Fruit fly (Drosophila melanogaster) whole organism, embryonic: ENCODE measurements around the gene Pcyt1.

Experiments used
- ATbp ChIP-seq: fragments of 200-800 bp; sonication (Bioruptor generic); optimal IDR thresholded peaks from 2 replicates; lab custom pipeline; 2017; ENCODE audit warnings: missing biosample characterization, mild to moderate bottlenecking, missing genetic modification characterization, missing genetic modification reagents
- Atf3 ChIP-seq: fragments of 200-800 bp; sonication (Bioruptor generic); optimal IDR thresholded peaks from 3 replicates; lab custom pipeline; 2016; ENCODE audit warnings: missing biosample characterization, missing genetic modification characterization
- Awh ChIP-seq: fragments of 200-800 bp; sonication (Bioruptor generic); IDR thresholded peaks from 2 replicates; pipeline ENCODE4, ENCODE4 v1.3.6; 2022; ENCODE audit warnings: missing biosample characterization, missing genetic modification characterization
- BEAF-32 ChIP-seq: fragments of 200-800 bp; sonication (Bioruptor generic); optimal IDR thresholded peaks from 3 replicates; lab custom pipeline; 2017; ENCODE audit warnings: missing biosample characterization, missing genetic modification characterization, mild to moderate bottlenecking, moderate library complexity, missing genetic modification reagents
- Blimp-1 ChIP-seq: fragments of 200-800 bp; sonication (Bioruptor generic); optimal IDR thresholded peaks from 3 replicates; lab custom pipeline; 2018; ENCODE audit warnings: missing biosample characterization, missing genetic modification characterization, mild to moderate bottlenecking, moderate library complexity, missing genetic modification reagents
- CG10543 ChIP-seq: fragments of 200-800 bp; sonication (Bioruptor generic); optimal IDR thresholded peaks from 3 replicates; lab custom pipeline; 2017; ENCODE audit warnings: missing biosample characterization, mild to moderate bottlenecking, missing genetic modification characterization, moderate library complexity
- CG10565 ChIP-seq: fragments of 200-800 bp; sonication (Bioruptor generic); optimal IDR thresholded peaks from 3 replicates; lab custom pipeline; 2016; ENCODE audit warnings: missing biosample characterization, mild to moderate bottlenecking, missing genetic modification characterization
- CG12236 ChIP-seq: fragments of 200-800 bp; sonication (Bioruptor generic); optimal IDR thresholded peaks from 2 replicates; lab custom pipeline; 2016; ENCODE audit warnings: missing biosample characterization, missing genetic modification characterization
- CG12744 ChIP-seq: fragments of 200-800 bp; sonication (Bioruptor generic); optimal IDR thresholded peaks from 2 replicates; lab custom pipeline; 2016; ENCODE audit warnings: missing biosample characterization, missing genetic modification characterization
- CG13894 ChIP-seq: fragments of 200-800 bp; sonication (Bioruptor generic); optimal IDR thresholded peaks from 3 replicates; lab custom pipeline; 2018; ENCODE audit warnings: missing biosample characterization, mild to moderate bottlenecking, missing genetic modification characterization, moderate library complexity
- CG15514 ChIP-seq: fragments of 200-800 bp; sonication (Bioruptor generic); optimal IDR thresholded peaks from 3 replicates; lab custom pipeline; 2017; ENCODE audit warnings: missing biosample characterization, missing genetic modification characterization, mild to moderate bottlenecking, moderate library complexity, missing genetic modification reagents
- CG17829 ChIP-seq: fragments of 200-800 bp; optimal IDR thresholded peaks from 2 replicates; lab custom pipeline; 2019; ENCODE audit warnings: missing biosample characterization, mild to moderate bottlenecking, missing genetic modification characterization, moderate library complexity
- CG2120 ChIP-seq: fragments of 200-800 bp; sonication (Bioruptor generic); optimal IDR thresholded peaks from 3 replicates; lab custom pipeline; 2016; ENCODE audit warnings: missing biosample characterization, missing genetic modification characterization
- CG34376 ChIP-seq: fragments of 200-800 bp; sonication (Bioruptor generic); optimal IDR thresholded peaks from 2 replicates; lab custom pipeline; 2018; ENCODE audit warnings: missing biosample characterization, mild to moderate bottlenecking, missing genetic modification characterization
- CG3995 ChIP-seq: fragments of 200-800 bp; sonication (Bioruptor generic); optimal IDR thresholded peaks from 3 replicates; lab custom pipeline; 2016; ENCODE audit warnings: missing biosample characterization, missing genetic modification characterization
- CG4424 ChIP-seq: fragments of 200-800 bp; sonication (Bioruptor generic); optimal IDR thresholded peaks from 3 replicates; lab custom pipeline; 2016; ENCODE audit warnings: missing biosample characterization, missing genetic modification characterization
- CG4820 ChIP-seq: fragments of 200-800 bp; sonication (Bioruptor generic); optimal IDR thresholded peaks from 3 replicates; lab custom pipeline; 2016; ENCODE audit warnings: missing biosample characterization, missing genetic modification characterization
- CG6272 ChIP-seq: fragments of 200-800 bp; sonication (Bioruptor generic); IDR thresholded peaks from 2 replicates; pipeline ENCODE4 v1.3.6; 2022; ENCODE audit warnings: missing biosample characterization, missing genetic modification characterization
- CG7357 ChIP-seq: fragments of 200-800 bp; sonication (Bioruptor generic); IDR thresholded peaks from 3 replicates; pipeline ENCODE4 v1.3.6; 2022; ENCODE audit warnings: missing biosample characterization, missing genetic modification characterization
- CG7372 ChIP-seq: fragments of 200-800 bp; sonication (Bioruptor generic); IDR thresholded peaks from 2 replicates; pipeline ENCODE4 v1.3.6; 2022; ENCODE audit warnings: missing biosample characterization, missing genetic modification characterization
- Chrac-16 ChIP-seq: fragments of 200-800 bp; sonication (Bioruptor generic); optimal IDR thresholded peaks from 3 replicates; lab custom pipeline; 2016; ENCODE audit warnings: missing biosample characterization, missing genetic modification characterization
- Dll ChIP-seq: fragments of 200-800 bp; sonication (Bioruptor generic); IDR thresholded peaks from 4 replicates; pipeline ENCODE4 v1.3.6; 2022; ENCODE audit warnings: missing biosample characterization, missing genetic modification characterization; ENCODE audit not compliant: partially characterized antibody
- E2f1 ChIP-seq: fragments of 200-800 bp; sonication (Bioruptor generic); IDR thresholded peaks from 2 replicates; pipeline ENCODE4 v1.3.6; 2022; ENCODE audit warnings: missing biosample characterization, missing genetic modification characterization
- Eip74EF ChIP-seq, 2 experiments: fragments of 200-800 bp in 1 of 2; fragments of >200 bp in 1 of 2; sonication (Bioruptor generic) in 1 of 2; optimal IDR thresholded peaks; 2 replicates each; lab custom pipeline; 2017 to 2019; ENCODE audit warnings: missing biosample characterization in 2 of 2, missing genetic modification characterization in 2 of 2, mild to moderate bottlenecking in 1 of 2, moderate library complexity in 1 of 2
- H2.0 ChIP-seq: fragments of 200-800 bp; sonication (Bioruptor generic); IDR thresholded peaks from 2 replicates; pipeline ENCODE4 v1.3.6; 2022; ENCODE audit warnings: missing biosample characterization, missing genetic modification characterization
- Hand ChIP-seq: fragments of 200-800 bp; sonication (Bioruptor generic); optimal IDR thresholded peaks from 2 replicates; lab custom pipeline; 2017; ENCODE audit warnings: mild to moderate bottlenecking, missing biosample characterization, missing genetic modification reagents, missing genetic modification characterization
- Lpt ChIP-seq: fragments of >200 bp; optimal IDR thresholded peaks from 2 replicates; lab custom pipeline; 2018; ENCODE audit warnings: missing biosample characterization, missing genetic modification characterization
- Mrtf ChIP-seq: fragments of 200-800 bp; sonication (Bioruptor generic); IDR thresholded peaks from 3 replicates; pipeline ENCODE4 v1.3.6; 2022; ENCODE audit warnings: missing biosample characterization, missing genetic modification characterization
- Sin3A ChIP-seq: fragments of >200 bp; optimal IDR thresholded peaks from 2 replicates; lab custom pipeline; 2018
- aop ChIP-seq: fragments of 200-800 bp; sonication (Bioruptor generic); IDR thresholded peaks from 2 replicates; pipeline ENCODE4 v1.3.6; 2022; ENCODE audit warnings: missing biosample characterization, missing genetic modification characterization
- bsh ChIP-seq, 2 experiments: fragments of 200-800 bp; sonication (Bioruptor generic); optimal IDR thresholded peaks; 2 replicates each; lab custom pipeline; 2017 to 2018; ENCODE audit warnings: mild to moderate bottlenecking in 2 of 2, missing biosample characterization in 2 of 2, missing genetic modification characterization in 2 of 2, moderate library complexity in 1 of 2
- btn ChIP-seq: fragments of 200-800 bp; sonication (Bioruptor generic); optimal IDR thresholded peaks from 2 replicates; lab custom pipeline; 2016; ENCODE audit warnings: missing biosample characterization, missing genetic modification characterization
- chif ChIP-seq, 2 experiments: fragments of 200-800 bp; sonication (Bioruptor generic); optimal IDR thresholded peaks; 3 replicates each; lab custom pipeline; 2016; ENCODE audit warnings: missing biosample characterization in 2 of 2, missing genetic modification characterization in 2 of 2
- crol ChIP-seq: fragments of 200-800 bp; sonication (Bioruptor generic); IDR thresholded peaks from 2 replicates; pipeline ENCODE4 v1.3.6; 2022; ENCODE audit warnings: missing biosample characterization, missing genetic modification characterization
- ems ChIP-seq: fragments of 200-800 bp; sonication (Bioruptor generic); optimal IDR thresholded peaks from 3 replicates; lab custom pipeline; 2016; ENCODE audit warnings: missing biosample characterization, missing genetic modification characterization
- gt ChIP-seq: fragments of 200-800 bp; sonication (Bioruptor generic); IDR thresholded peaks from 2 replicates; pipeline ENCODE4 v1.3.6; 2022; ENCODE audit warnings: missing biosample characterization, missing genetic modification characterization
- hb ChIP-seq: fragments of 200-800 bp; sonication (Bioruptor generic); IDR thresholded peaks from 3 replicates; pipeline ENCODE4 v1.3.6; 2022; ENCODE audit warnings: missing biosample characterization, missing genetic modification characterization; ENCODE audit not compliant: partially characterized antibody
- hkb ChIP-seq, 2 experiments: fragments of 200-800 bp in 1 of 2; fragments of >200 bp in 1 of 2; sonication (Bioruptor generic) in 1 of 2; IDR thresholded peaks in 1 of 2; optimal IDR thresholded peaks in 1 of 2; 2 replicates each; pipeline versions ENCODE4 v1.3.6 to Lab custom; 2017 to 2022; ENCODE audit warnings: missing biosample characterization in 1 of 2, missing genetic modification characterization in 1 of 2
- jigr1 ChIP-seq: fragments of 200-800 bp; sonication (Bioruptor generic); IDR thresholded peaks from 3 replicates; pipeline ENCODE4 v1.3.6; 2022; ENCODE audit warnings: missing biosample characterization, missing genetic modification characterization
- kay ChIP-seq: fragments of 200-800 bp; sonication (Bioruptor generic); optimal IDR thresholded peaks from 2 replicates; lab custom pipeline; 2016; ENCODE audit warnings: missing biosample characterization, missing genetic modification characterization
- lmd ChIP-seq: fragments of 200-800 bp; sonication (Bioruptor generic); IDR thresholded peaks from 2 replicates; pipeline ENCODE4 v1.3.6; 2022; ENCODE audit warnings: missing biosample characterization, missing genetic modification characterization
- nom ChIP-seq: fragments of 200-800 bp; sonication (Bioruptor generic); optimal IDR thresholded peaks from 2 replicates; lab custom pipeline; 2017; ENCODE audit warnings: missing biosample characterization, missing genetic modification characterization, mild to moderate bottlenecking, moderate library complexity, missing genetic modification reagents
- run ChIP-seq: fragments of 200-800 bp; sonication (Bioruptor generic); optimal IDR thresholded peaks from 3 replicates; lab custom pipeline; 2018; ENCODE audit warnings: missing biosample characterization, mild to moderate bottlenecking, missing genetic modification characterization
- salm ChIP-seq: fragments of 200-800 bp; sonication (Bioruptor generic); optimal IDR thresholded peaks from 2 replicates; lab custom pipeline; 2018; ENCODE audit warnings: missing biosample characterization, mild to moderate bottlenecking, missing genetic modification characterization
- sima ChIP-seq: fragments of 200-800 bp; sonication (Bioruptor generic); optimal IDR thresholded peaks from 2 replicates; lab custom pipeline; 2016; ENCODE audit warnings: missing biosample characterization, missing genetic modification characterization
- so ChIP-seq: fragments of 200-800 bp; sonication (Bioruptor generic); IDR thresholded peaks from 3 replicates; pipeline ENCODE4 v1.3.6; 2022; ENCODE audit warnings: missing biosample characterization, missing genetic modification characterization
- toy ChIP-seq: fragments of 200-800 bp; sonication (Bioruptor generic); IDR thresholded peaks from 2 replicates; pipeline ENCODE4 v1.3.6; 2022; ENCODE audit warnings: missing biosample characterization, missing genetic modification characterization
- trem ChIP-seq: fragments of 200-800 bp; optimal IDR thresholded peaks from 3 replicates; lab custom pipeline; 2019; ENCODE audit warnings: missing biosample characterization, mild to moderate bottlenecking, missing genetic modification characterization, moderate library complexity
- tx ChIP-seq: fragments of 200-800 bp; sonication (Bioruptor generic); optimal IDR thresholded peaks from 2 replicates; lab custom pipeline; 2016; ENCODE audit warnings: missing biosample characterization, missing genetic modification characterization

The Pcyt1 gene

dm6 chr3L:1515820-1516540, 29.9 kb upstream of the Pcyt1 start (continued):
- TF ChIP-seq hkb (optimal IDR thresholded peaks at IDR 0.05; lab: Kevin White, UChicago) (no peak), hkb (GFP tag; IDR thresholded peaks at IDR 0.05; lab: Robert Waterston, UW) (peak; percentile 69), chif (GFP tag; optimal IDR thresholded peaks at IDR 0.05; lab: Kevin White, UChicago) (peak; percentile 63 to 84), CG4424 (peak; percentile 74), CG2120 (peak; percentile 64), run (tag; lab: Kevin White, UChicago) (peak; percentile 32), CG34376 (no peak), ATbp (GFP tag; lab: Kevin White, UChicago) (peak; percentile 83), salm (tag; lab: Kevin White, UChicago) (peak; percentile 55), jigr1 (0 out of 3 replicates have a peak, but pooled peaks have one; percentile 37), Dll (GFP tag; lab: Robert Waterston, UW) (no peak), Sin3A (no peak), CG6272 (peak; percentile 51), Blimp-1 (GFP tag; lab: Kevin White, UChicago) (peak; percentile 78), Mrtf (GFP tag; lab: Robert Waterston, UW) (peak; percentile 46; the same call in 1 of the 3 replicates), kay (GFP tag; lab: Kevin White, UChicago) (no peak), CG7372 (GFP tag; lab: Robert Waterston, UW) (0 out of 2 replicates have a peak, but pooled peaks have one; percentile 16), CG3995 (GFP tag; lab: Kevin White, UChicago) (peak; percentile 43), crol (GFP tag; lab: Robert Waterston, UW) (no peak), aop (GFP tag; lab: Robert Waterston, UW) (no peak), nom (GFP tag; lab: Kevin White, UChicago) (peak; percentile 10), CG15514 (GFP tag; lab: Kevin White, UChicago) (no peak), CG17829 (tag; lab: Kevin White, UChicago) (peak; percentile 84), btn (GFP tag; lab: Kevin White, UChicago) (peak; percentile 66), Eip74EF (GFP tag; optimal IDR thresholded peaks at IDR 0.05; lab: Kevin White, UChicago) (peak in 1 of 2 experiments; percentile 75), ems (GFP tag; lab: Kevin White, UChicago) (no peak), hb (no peak), CG12236 (GFP tag; lab: Kevin White, UChicago) (peak; percentile 60), H2.0 (GFP tag; lab: Robert Waterston, UW) (0 out of 2 replicates have a peak, but pooled peaks have one; percentile 14), Chrac-16 (GFP tag; lab: Kevin White, UChicago) (peak; percentile 76), trem (tag; lab: Kevin White, UChicago) (peak; percentile 56), CG4820 (GFP tag; lab: Kevin White, UChicago) (peak; percentile 53), CG10543 (GFP tag; lab: Kevin White, UChicago) (peak; percentile 65), CG7357 (GFP tag; lab: Robert Waterston, UW) (peak; percentile 41; the same call in 1 of the 3 replicates), Atf3 (peak; percentile 32), E2f1 (GFP tag; lab: Robert Waterston, UW) (0 out of 2 replicates have a peak, but pooled peaks have one; percentile 25), Lpt (GFP tag; lab: Kevin White, UChicago) (no peak), lmd (GFP tag; lab: Robert Waterston, UW) (peak; percentile 59), Awh (GFP tag; lab: Robert Waterston, UW) (peak; percentile 40; the same call in 1 of the 2 replicates), bsh (GFP tag; optimal IDR thresholded peaks at IDR 0.05; lab: Kevin White, UChicago) (peak in 1 of 2 experiments; percentile 84), BEAF-32 (GFP tag; lab: Kevin White, UChicago) (no peak), toy (GFP tag; lab: Robert Waterston, UW) (no peak), CG10565 (GFP tag; lab: Kevin White, UChicago) (no peak), gt (GFP tag; lab: Robert Waterston, UW) (no peak), CG12744 (GFP tag; lab: Kevin White, UChicago) (peak; percentile 16), CG13894 (tag; lab: Kevin White, UChicago) (no peak), sima (GFP tag; lab: Kevin White, UChicago) (no peak), so (GFP tag; lab: Robert Waterston, UW) (peak; percentile 78), tx (peak; percentile 52), Hand (GFP tag; lab: Kevin White, UChicago) (no peak)
